Worm (Caenorhabditis elegans) whole organism, L3 larva: ENCODE data around the gene ctsa-1.2.

ENCODE experiments used
- R02D3.7 ChIP-seq: fragments of 150-350 bp; optimal IDR thresholded peaks from 2 replicates; lab custom pipeline; 2014; ENCODE audit warnings: missing biosample characterization, missing genetic modification characterization
- ZK546.5 ChIP-seq: sonication (generic microtip); optimal IDR thresholded peaks from 2 replicates; lab custom pipeline; 2017; ENCODE audit warnings: missing biosample characterization, missing genetic modification characterization
- ama-1 ChIP-seq: fragments of 150-350 bp; optimal IDR thresholded peaks from 2 replicates; lab custom pipeline; 2018
- ceh-16 ChIP-seq: sonication (generic microtip); optimal IDR thresholded peaks from 2 replicates; lab custom pipeline; 2017; ENCODE audit warnings: missing biosample characterization, missing genetic modification characterization
- ceh-28 ChIP-seq: fragments of 150-350 bp; optimal IDR thresholded peaks from 2 replicates; lab custom pipeline; 2014; ENCODE audit warnings: missing biosample characterization, missing genetic modification reagents, missing genetic modification characterization
- ceh-9 ChIP-seq: sonication (generic microtip); optimal IDR thresholded peaks from 2 replicates; lab custom pipeline; 2018; ENCODE audit warnings: missing biosample characterization, missing genetic modification characterization
- daf-12 ChIP-seq: fragments of 150-350 bp; optimal IDR thresholded peaks from 2 replicates; lab custom pipeline; 2014; ENCODE audit warnings: missing biosample characterization, missing genetic modification reagents, missing genetic modification characterization
- egl-5 ChIP-seq: fragments of 150-350 bp; optimal IDR thresholded peaks from 2 replicates; lab custom pipeline; 2017; ENCODE audit warnings: missing biosample characterization, missing genetic modification reagents, missing genetic modification characterization, inconsistent platforms
- elt-1 ChIP-seq: fragments of 150-350 bp; optimal IDR thresholded peaks from 2 replicates; lab custom pipeline; 2014; ENCODE audit warnings: missing biosample characterization, missing genetic modification characterization
- elt-2 ChIP-seq: sonication (generic microtip); optimal IDR thresholded peaks from 2 replicates; lab custom pipeline; 2016; ENCODE audit warnings: missing genetic modification reagents, mild to moderate bottlenecking, missing genetic modification characterization, missing compliant biosample characterization
- elt-3 ChIP-seq, 3 experiments: fragments of 150-350 bp in 1 of 3; sonication (generic microtip) in 2 of 3; optimal IDR thresholded peaks; 2 replicates in 2 of 3; 4 replicates in 1 of 3; lab custom pipeline; 2014 to 2017; ENCODE audit warnings: missing biosample characterization in 3 of 3, missing genetic modification characterization in 3 of 3
- eor-1 ChIP-seq, 2 experiments: fragments of 150-350 bp; optimal IDR thresholded peaks; 2 replicates each; lab custom pipeline; 2014 to 2018; ENCODE audit warnings: missing biosample characterization in 2 of 2, missing genetic modification characterization in 2 of 2
- fkh-10 ChIP-seq: sonication (generic microtip); optimal IDR thresholded peaks from 2 replicates; lab custom pipeline; 2017; ENCODE audit warnings: missing biosample characterization, missing genetic modification reagents, missing genetic modification characterization
- fkh-2 ChIP-seq: fragments of 150-350 bp; optimal IDR thresholded peaks from 2 replicates; lab custom pipeline; 2014; ENCODE audit warnings: missing biosample characterization, missing genetic modification reagents, missing genetic modification characterization
- hmg-11 ChIP-seq: sonication (generic microtip); optimal IDR thresholded peaks from 2 replicates; lab custom pipeline; 2016; ENCODE audit warnings: missing genetic modification characterization, missing compliant biosample characterization
- jun-1 ChIP-seq: fragments of 150-350 bp; optimal IDR thresholded peaks from 2 replicates; lab custom pipeline; 2014; ENCODE audit warnings: missing biosample characterization, missing genetic modification reagents, missing genetic modification characterization
- lin-15B ChIP-seq: fragments of 150-350 bp; optimal IDR thresholded peaks from 2 replicates; lab custom pipeline; 2014; ENCODE audit warnings: missing biosample characterization, missing genetic modification characterization
- lin-39 ChIP-seq: fragments of 150-350 bp; optimal IDR thresholded peaks from 2 replicates; lab custom pipeline; 2018; ENCODE audit warnings: missing biosample characterization, missing genetic modification reagents, missing genetic modification characterization
- lsy-12 ChIP-seq: sonication (generic microtip); optimal IDR thresholded peaks from 2 replicates; lab custom pipeline; 2016; ENCODE audit warnings: mild to moderate bottlenecking, missing genetic modification characterization, missing compliant biosample characterization
- mdl-1 ChIP-seq: fragments of 150-350 bp; optimal IDR thresholded peaks from 2 replicates; lab custom pipeline; 2014; ENCODE audit warnings: missing biosample characterization, missing genetic modification characterization
- mml-1 ChIP-seq: fragments of 150-350 bp; sonication (generic microtip); optimal IDR thresholded peaks from 3 replicates; lab custom pipeline; 2014; ENCODE audit warnings: missing biosample characterization, missing genetic modification characterization
- nfya-1 ChIP-seq: sonication (generic microtip); optimal IDR thresholded peaks from 2 replicates; lab custom pipeline; 2017; ENCODE audit warnings: missing genetic modification characterization, mild to moderate bottlenecking, missing compliant biosample characterization, antibody characterized with exemption, moderate library complexity; ENCODE audit not compliant: insufficient read depth
- nhr-11 ChIP-seq: fragments of 150-350 bp; optimal IDR thresholded peaks from 2 replicates; lab custom pipeline; 2014; ENCODE audit warnings: missing biosample characterization, missing genetic modification characterization
- nhr-12 ChIP-seq: fragments of 150-350 bp; optimal IDR thresholded peaks from 2 replicates; lab custom pipeline; 2014; ENCODE audit warnings: missing biosample characterization, missing genetic modification characterization
- nhr-23 ChIP-seq: fragments of 150-350 bp; optimal IDR thresholded peaks from 2 replicates; lab custom pipeline; 2014; ENCODE audit warnings: missing biosample characterization, missing genetic modification reagents, missing genetic modification characterization
- nhr-237 ChIP-seq: fragments of 150-350 bp; optimal IDR thresholded peaks from 2 replicates; lab custom pipeline; 2014; ENCODE audit warnings: missing biosample characterization, missing genetic modification characterization
- nhr-25 ChIP-seq: sonication (generic microtip); optimal IDR thresholded peaks from 2 replicates; lab custom pipeline; 2017; ENCODE audit warnings: missing biosample characterization, missing genetic modification characterization
- nhr-43 ChIP-seq: sonication (generic microtip); optimal IDR thresholded peaks from 2 replicates; lab custom pipeline; 2016; ENCODE audit warnings: mild to moderate bottlenecking, missing genetic modification characterization, missing compliant biosample characterization; ENCODE audit not compliant: poor library complexity, severe bottlenecking
- nhr-67 ChIP-seq: fragments of 150-350 bp; optimal IDR thresholded peaks from 2 replicates; lab custom pipeline; 2014; ENCODE audit warnings: missing biosample characterization, missing genetic modification characterization
- nhr-76 ChIP-seq: fragments of 150-350 bp; sonication (generic microtip); optimal IDR thresholded peaks from 5 replicates; lab custom pipeline; 2014; ENCODE audit warnings: missing biosample characterization, missing genetic modification characterization
- nhr-77 ChIP-seq: fragments of 150-350 bp; optimal IDR thresholded peaks from 2 replicates; lab custom pipeline; 2014; ENCODE audit warnings: missing biosample characterization, missing genetic modification characterization
- pha-4 ChIP-seq: fragments of 150-350 bp; optimal IDR thresholded peaks from 2 replicates; lab custom pipeline; 2014; ENCODE audit warnings: missing biosample characterization, missing genetic modification reagents, missing genetic modification characterization
- sea-2 ChIP-seq: fragments of 150-350 bp; sonication (generic microtip); optimal IDR thresholded peaks from 4 replicates; lab custom pipeline; 2014; ENCODE audit warnings: missing biosample characterization, missing genetic modification reagents, missing genetic modification characterization
- skn-1 ChIP-seq: fragments of 150-350 bp; optimal IDR thresholded peaks from 2 replicates; lab custom pipeline; 2014; ENCODE audit warnings: missing biosample characterization, missing genetic modification characterization
- snpc-4 ChIP-seq: fragments of 150-350 bp; optimal IDR thresholded peaks from 2 replicates; lab custom pipeline; 2014; ENCODE audit warnings: missing biosample characterization, missing genetic modification characterization
- unc-39 ChIP-seq: sonication (generic microtip); optimal IDR thresholded peaks from 4 replicates; lab custom pipeline; 2017; ENCODE audit warnings: missing biosample characterization, missing genetic modification characterization
- unc-62 ChIP-seq: fragments of 150-350 bp; sonication (generic microtip); optimal IDR thresholded peaks from 4 replicates; lab custom pipeline; 2014; ENCODE audit warnings: missing biosample characterization, missing genetic modification reagents, missing genetic modification characterization
- zag-1 ChIP-seq: fragments of 150-350 bp; optimal IDR thresholded peaks from 2 replicates; lab custom pipeline; 2014; ENCODE audit warnings: missing biosample characterization, missing genetic modification characterization
- ztf-11 ChIP-seq: fragments of 150-350 bp; optimal IDR thresholded peaks from 2 replicates; lab custom pipeline; 2014; ENCODE audit warnings: missing biosample characterization, missing genetic modification characterization
- ztf-4 ChIP-seq: fragments of 150-350 bp; optimal IDR thresholded peaks from 2 replicates; lab custom pipeline; 2014; ENCODE audit warnings: missing biosample characterization, missing genetic modification characterization

ctsa-1.2 gene

ce11 chrII:11729757-11730535, 9.2 kb upstream of the ctsa-1.2 start:
- TF ChIP-seq sea-2 (GFP tag; lab: Kevin White, UChicago) (no peak), hmg-11 (tag; lab: Kevin White, UChicago) (no peak), ztf-11 (tag; lab: Kevin White, UChicago) (no peak), nhr-12 (tag; lab: Kevin White, UChicago) (no peak), pha-4 (no peak), mml-1 (tag; lab: Kevin White, UChicago) (no peak), lin-15B (tag; lab: Kevin White, UChicago) (no peak), R02D3.7 (no peak), elt-1 (tag; lab: Kevin White, UChicago) (no peak), snpc-4 (no peak), fkh-10 (GFP tag; lab: Kevin White, UChicago) (no peak), unc-39 (tag; lab: Kevin White, UChicago) (no peak), nhr-25 (no peak), zag-1 (tag; lab: Kevin White, UChicago) (no peak)

- TF ChIP-seq elt-2 (peak; percentile 62), nhr-43 (tag; lab: Kevin White, UChicago) (peak; percentile 4), lin-15B (tag; lab: Kevin White, UChicago) (no peak), ama-1 (lab: Kevin White, UChicago) (peak; percentile 88), lsy-12 (peak; percentile 25), nhr-12 (tag; lab: Kevin White, UChicago) (no peak), egl-5 (no peak), nhr-77 (tag; lab: Kevin White, UChicago) (no peak)
These were observed 7.9 kb upstream of the ctsa-1.2 start for ce11 chrII:11731174-11731724.

- TF ChIP-seq fkh-10 (GFP tag; lab: Kevin White, UChicago) = no peak
- TF ChIP-seq elt-3 (tag; optimal IDR thresholded peaks at IDR 0.05; lab: Kevin White, UChicago) = no peak
- TF ChIP-seq lin-39 (tag; lab: Kevin White, UChicago) = peak; percentile 23
- TF ChIP-seq fkh-2 (tag; lab: Kevin White, UChicago) = no peak
- no peak for TF ChIP-seq skn-1 (tag; lab: Kevin White, UChicago)
- no peak for TF ChIP-seq eor-1 (tag; optimal IDR thresholded peaks at IDR 0.05; lab: Kevin White, UChicago)
- no peak for TF ChIP-seq ceh-28 (tag; lab: Kevin White, UChicago)
- TF ChIP-seq snpc-4 = peak; percentile 2
These were observed 6.6 kb upstream of the ctsa-1.2 start, which contains the start of gene F13D12.8 for ce11 chrII:11732513-11732912. Gene F13D12.8 (minus strand): TSS chrII:11732594.

ce11 chrII:11733850-11734249, 5.3 kb upstream of the ctsa-1.2 start:
- TF ChIP-seq nhr-237 (no peak), elt-1 (tag; lab: Kevin White, UChicago) (peak; percentile 74), nhr-67 (tag; lab: Kevin White, UChicago) (no peak)

ce11 chrII:11737347-11737746, 1.8 kb upstream of the ctsa-1.2 start:
- TF ChIP-seq eor-1 (tag; optimal IDR thresholded peaks at IDR 0.05; lab: Kevin White, UChicago) (no peak), lin-15B (tag; lab: Kevin White, UChicago) (no peak), unc-62 (peak; percentile 17), nhr-23 (tag; lab: Kevin White, UChicago) (peak; percentile 83), ztf-4 (tag; lab: Kevin White, UChicago) (no peak), egl-5 (no peak), nhr-25 (peak; percentile 88), skn-1 (tag; lab: Kevin White, UChicago) (no peak), nhr-76 (tag; lab: Kevin White, UChicago) (no peak), nhr-11 (no peak), nhr-12 (tag; lab: Kevin White, UChicago) (no peak), mml-1 (tag; lab: Kevin White, UChicago) (no peak), ceh-16 (tag; lab: Kevin White, UChicago) (no peak), fkh-2 (tag; lab: Kevin White, UChicago) (no peak), ceh-9 (tag; lab: Kevin White, UChicago) (no peak), fkh-10 (GFP tag; lab: Kevin White, UChicago) (no peak), mdl-1 (tag; lab: Kevin White, UChicago) (no peak), nhr-43 (tag; lab: Kevin White, UChicago) (peak; percentile 79), nfya-1 (peak; percentile 36), lsy-12 (no peak), ZK546.5 (no peak), jun-1 (tag; lab: Kevin White, UChicago) (no peak), daf-12 (tag; lab: Kevin White, UChicago) (no peak), R02D3.7 (no peak), hmg-11 (tag; lab: Kevin White, UChicago) (no peak), elt-1 (tag; lab: Kevin White, UChicago) (no peak), ztf-11 (tag; lab: Kevin White, UChicago) (no peak)
